Worm (Caenorhabditis elegans) whole organism, L1 larva: ENCODE results near the gene K10D2.5.

Source experiments
- C04F5.9 ChIP-seq: sonication (generic microtip); optimal IDR thresholded peaks from 2 replicates; lab custom pipeline; 2016; ENCODE audit warnings: missing genetic modification characterization, missing compliant biosample characterization
- C16A3.4 ChIP-seq: fragments of 150-350 bp; optimal IDR thresholded peaks from 2 replicates; lab custom pipeline; 2014; ENCODE audit warnings: missing biosample characterization, missing genetic modification characterization
- C34B4.2 ChIP-seq: sonication (generic microtip); optimal IDR thresholded peaks from 2 replicates; lab custom pipeline; 2017; ENCODE audit warnings: mild to moderate bottlenecking, missing genetic modification characterization, missing compliant biosample characterization
- aha-1 ChIP-seq: fragments of 150-350 bp; optimal IDR thresholded peaks from 2 replicates; lab custom pipeline; 2014; ENCODE audit warnings: missing biosample characterization, missing genetic modification characterization
- ama-1 ChIP-seq: fragments of 150-350 bp; optimal IDR thresholded peaks from 2 replicates; lab custom pipeline; 2014
- dsc-1 ChIP-seq: sonication (generic microtip); optimal IDR thresholded peaks from 2 replicates; lab custom pipeline; 2016; ENCODE audit warnings: mild to moderate bottlenecking, missing genetic modification characterization, missing compliant biosample characterization
- efl-3 ChIP-seq: fragments of 200-800 bp; sonication (Bioruptor generic); optimal IDR thresholded peaks from 2 replicates; lab custom pipeline; 2018; ENCODE audit warnings: mild to moderate bottlenecking, missing genetic modification characterization, missing compliant biosample characterization
- egl-27 ChIP-seq, 2 experiments: fragments of 150-350 bp in 1 of 2; sonication (generic microtip); optimal IDR thresholded peaks; 3 replicates each; lab custom pipeline; 2017 to 2018; ENCODE audit warnings: missing biosample characterization in 2 of 2, missing genetic modification characterization in 2 of 2, missing genetic modification reagents in 2 of 2
- elt-3 ChIP-seq, 6 experiments: fragments of 150-350 bp in 1 of 6; sonication (generic microtip); optimal IDR thresholded peaks; 2 replicates each; lab custom pipeline; 2017 to 2018; ENCODE audit warnings: missing biosample characterization in 6 of 6, missing genetic modification characterization in 6 of 6, inconsistent platforms in 1 of 6
- ets-5 ChIP-seq: fragments of 200-800 bp; sonication (Bioruptor generic); IDR thresholded peaks from 2 replicates; pipeline ENCODE4 v1.3.6; 2022; ENCODE audit warnings: missing genetic modification characterization, missing compliant biosample characterization
- hlh-17 ChIP-seq: fragments of 200-800 bp; sonication (Bioruptor generic); optimal IDR thresholded peaks from 2 replicates; lab custom pipeline; 2018; ENCODE audit warnings: missing genetic modification characterization, mild to moderate bottlenecking, missing compliant biosample characterization, moderate library complexity, borderline replicate concordance
- hlh-4 ChIP-seq: sonication (generic microtip); optimal IDR thresholded peaks from 2 replicates; lab custom pipeline; 2016; ENCODE audit warnings: mild to moderate bottlenecking, missing genetic modification characterization, missing compliant biosample characterization
- hpl-2 ChIP-seq: fragments of 150-350 bp; optimal IDR thresholded peaks from 2 replicates; lab custom pipeline; 2014; ENCODE audit warnings: missing biosample characterization, missing genetic modification reagents, missing genetic modification characterization
- irx-1 ChIP-seq: sonication (generic microtip); optimal IDR thresholded peaks from 2 replicates; lab custom pipeline; 2016; ENCODE audit warnings: missing genetic modification characterization, missing compliant biosample characterization
- isw-1 ChIP-seq: fragments of 200-800 bp; sonication (Bioruptor generic); IDR thresholded peaks from 2 replicates; pipeline ENCODE4 v1.3.6; 2022; ENCODE audit warnings: missing genetic modification characterization, missing compliant biosample characterization
- lin-14 ChIP-seq: fragments of 200-800 bp; sonication (Bioruptor generic); optimal IDR thresholded peaks from 2 replicates; lab custom pipeline; 2018; ENCODE audit warnings: mild to moderate bottlenecking, missing genetic modification characterization, moderate library complexity, missing compliant biosample characterization
- lir-3 ChIP-seq: sonication (generic microtip); optimal IDR thresholded peaks from 2 replicates; lab custom pipeline; 2016; ENCODE audit warnings: mild to moderate bottlenecking, missing genetic modification characterization, moderate library complexity, missing compliant biosample characterization; ENCODE audit not compliant: poor library complexity
- mef-2 ChIP-seq: fragments of 150-350 bp; optimal IDR thresholded peaks from 2 replicates; lab custom pipeline; 2014; ENCODE audit warnings: missing biosample characterization, missing genetic modification characterization
- mep-1 ChIP-seq: fragments of 150-350 bp; optimal IDR thresholded peaks from 2 replicates; lab custom pipeline; 2014; ENCODE audit warnings: missing biosample characterization, missing genetic modification characterization
- nhr-12 ChIP-seq: sonication (generic microtip); optimal IDR thresholded peaks from 2 replicates; lab custom pipeline; 2017; ENCODE audit warnings: missing biosample characterization, missing genetic modification characterization
- nhr-20 ChIP-seq: sonication (generic microtip); optimal IDR thresholded peaks from 2 replicates; lab custom pipeline; 2016; ENCODE audit warnings: mild to moderate bottlenecking, missing genetic modification characterization, missing compliant biosample characterization
- nhr-28 ChIP-seq: fragments of 150-350 bp; optimal IDR thresholded peaks from 2 replicates; lab custom pipeline; 2014; ENCODE audit warnings: missing biosample characterization, missing genetic modification characterization
- nhr-47 ChIP-seq: sonication (generic microtip); optimal IDR thresholded peaks from 2 replicates; lab custom pipeline; 2016; ENCODE audit warnings: mild to moderate bottlenecking, missing genetic modification characterization, moderate library complexity, missing compliant biosample characterization
- nhr-71 ChIP-seq: sonication (generic microtip); optimal IDR thresholded peaks from 2 replicates; lab custom pipeline; 2016; ENCODE audit warnings: mild to moderate bottlenecking, missing genetic modification characterization, moderate library complexity, missing compliant biosample characterization
- nhr-76 ChIP-seq: sonication (generic microtip); optimal IDR thresholded peaks from 2 replicates; lab custom pipeline; 2017; ENCODE audit warnings: missing biosample characterization, missing genetic modification characterization
- nhr-77 ChIP-seq: fragments of 150-350 bp; optimal IDR thresholded peaks from 2 replicates; lab custom pipeline; 2014; ENCODE audit warnings: missing biosample characterization, missing genetic modification characterization
- nhr-85 ChIP-seq: sonication (generic microtip); peaks from one replicate; lab custom pipeline; 2016; ENCODE audit warnings: missing genetic modification characterization, inconsistent platforms, missing compliant biosample characterization
- pax-3 ChIP-seq: fragments of 200-800 bp; sonication (Bioruptor generic); optimal IDR thresholded peaks from 2 replicates; lab custom pipeline; 2018; ENCODE audit warnings: mild to moderate bottlenecking, missing genetic modification characterization, moderate library complexity, missing compliant biosample characterization
- pqm-1 ChIP-seq: sonication (generic microtip); optimal IDR thresholded peaks from 3 replicates; lab custom pipeline; 2017; ENCODE audit warnings: missing biosample characterization, missing genetic modification characterization
- rnt-1 ChIP-seq: sonication (generic microtip); optimal IDR thresholded peaks from 2 replicates; lab custom pipeline; 2016; ENCODE audit warnings: mild to moderate bottlenecking, missing genetic modification characterization, moderate library complexity, missing compliant biosample characterization
- skn-1 ChIP-seq: fragments of 150-350 bp; optimal IDR thresholded peaks from 2 replicates; lab custom pipeline; 2014; ENCODE audit warnings: missing biosample characterization, missing genetic modification characterization
- snu-23 ChIP-seq: sonication (generic microtip); optimal IDR thresholded peaks from 2 replicates; lab custom pipeline; 2016; ENCODE audit warnings: missing genetic modification characterization, missing compliant biosample characterization
- sptf-1 ChIP-seq: fragments of 150-350 bp; optimal IDR thresholded peaks from 2 replicates; lab custom pipeline; 2014; ENCODE audit warnings: missing biosample characterization, missing genetic modification characterization
- sup-37 ChIP-seq: fragments of 200-800 bp; sonication (Bioruptor generic); optimal IDR thresholded peaks from 2 replicates; lab custom pipeline; 2018; ENCODE audit warnings: mild to moderate bottlenecking, missing genetic modification characterization, missing compliant biosample characterization
- swsn-7 ChIP-seq: sonication (generic microtip); optimal IDR thresholded peaks from 2 replicates; lab custom pipeline; 2016; ENCODE audit warnings: missing genetic modification characterization, missing compliant biosample characterization
- tbx-2 ChIP-seq: sonication (generic microtip); optimal IDR thresholded peaks from 2 replicates; lab custom pipeline; 2016; ENCODE audit warnings: missing genetic modification characterization, missing compliant biosample characterization
- tlp-1 ChIP-seq: fragments of 150-350 bp; optimal IDR thresholded peaks from 2 replicates; lab custom pipeline; 2014; ENCODE audit warnings: missing biosample characterization, missing genetic modification characterization
- unc-30 ChIP-seq: sonication (generic microtip); optimal IDR thresholded peaks from 2 replicates; lab custom pipeline; 2017; ENCODE audit warnings: missing biosample characterization, missing genetic modification characterization
- unc-62 ChIP-seq: fragments of 150-350 bp; optimal IDR thresholded peaks from 2 replicates; lab custom pipeline; 2014; ENCODE audit warnings: missing biosample characterization, missing genetic modification reagents, missing genetic modification characterization
- xbp-1 ChIP-seq: sonication (generic microtip); optimal IDR thresholded peaks from 2 replicates; lab custom pipeline; 2016; ENCODE audit warnings: missing genetic modification characterization, missing compliant biosample characterization
- zag-1 ChIP-seq: fragments of 150-350 bp; optimal IDR thresholded peaks from 2 replicates; lab custom pipeline; 2014; ENCODE audit warnings: missing biosample characterization, missing genetic modification characterization
- zip-4 ChIP-seq: fragments of 200-800 bp; sonication (Bioruptor generic); optimal IDR thresholded peaks from 2 replicates; lab custom pipeline; 2018; ENCODE audit warnings: mild to moderate bottlenecking, missing genetic modification characterization, moderate library complexity, missing compliant biosample characterization
- ztf-4 ChIP-seq: fragments of 150-350 bp; optimal IDR thresholded peaks from 2 replicates; lab custom pipeline; 2014; ENCODE audit warnings: missing biosample characterization, missing genetic modification characterization

Gene K10D2.5

DNA sequence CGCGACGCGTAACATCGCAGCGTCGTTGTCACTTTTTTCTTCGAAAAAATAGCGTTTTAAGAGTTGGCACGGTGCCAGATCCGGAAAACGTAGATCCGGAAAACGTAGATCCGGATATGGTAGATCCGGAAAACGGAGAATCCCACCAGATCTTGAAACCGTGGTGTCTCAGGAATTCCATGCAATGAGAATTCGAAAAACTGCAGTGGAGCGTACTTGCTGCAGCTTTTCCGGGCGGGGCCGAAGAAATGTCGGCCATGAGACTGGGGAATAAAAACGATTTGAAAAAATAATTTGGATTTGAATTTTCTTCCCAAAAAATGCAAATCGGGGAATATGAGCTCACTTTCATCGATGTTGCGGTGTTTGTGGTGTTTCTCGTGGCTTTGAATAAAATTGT is at the start of gene K10D2.5 (continued):
- TF ChIP-seq nhr-28 (tag; lab: Kevin White, UChicago) (no peak), elt-3 (tag; optimal IDR thresholded peaks at IDR 0.05; lab: Kevin White, UChicago) (peak in 3 of 6 experiments; percentile 76 to 79 (median 79)), mep-1 (peak; percentile 94), sptf-1 (tag; lab: Kevin White, UChicago) (no peak), egl-27 (tag; optimal IDR thresholded peaks at IDR 0.05; lab: Kevin White, UChicago) (peak in 1 of 2 experiments; percentile 14), xbp-1 (tag; lab: Kevin White, UChicago) (peak; percentile 95), hlh-4 (tag; lab: Kevin White, UChicago) (no peak), ama-1 (no peak), irx-1 (peak; percentile 93), C34B4.2 (tag; lab: Kevin White, UChicago) (no peak), swsn-7 (tag; lab: Kevin White, UChicago) (peak; percentile 92), nhr-76 (tag; lab: Kevin White, UChicago) (no peak), pqm-1 (no peak), nhr-20 (tag; lab: Kevin White, UChicago) (peak; percentile 94), tlp-1 (tag; lab: Kevin White, UChicago) (no peak), hlh-17 (peak; percentile 56), sup-37 (peak; percentile 72), lin-14 (GFP tag; lab: Kevin White, UChicago) (peak; percentile 94), nhr-47 (peak; percentile 96), zag-1 (tag; lab: Kevin White, UChicago) (peak; percentile 14), C16A3.4 (tag; lab: Kevin White, UChicago) (peak; percentile 94), nhr-77 (peak; percentile 89), rnt-1 (peak; percentile 100), hpl-2 (peak; percentile 83), dsc-1 (tag; lab: Kevin White, UChicago) (peak; percentile 94), unc-62 (GFP tag; lab: Kevin White, UChicago) (no peak), snu-23 (GFP tag; lab: Kevin White, UChicago) (peak; percentile 96), C04F5.9 (tag; lab: Kevin White, UChicago) (peak; percentile 94), pax-3 (tag; lab: Kevin White, UChicago) (peak; percentile 96), skn-1 (tag; lab: Kevin White, UChicago) (peak; percentile 84), ztf-4 (tag; lab: Kevin White, UChicago) (peak; percentile 47), zip-4 (GFP tag; lab: Kevin White, UChicago) (peak; percentile 50)

DNA sequence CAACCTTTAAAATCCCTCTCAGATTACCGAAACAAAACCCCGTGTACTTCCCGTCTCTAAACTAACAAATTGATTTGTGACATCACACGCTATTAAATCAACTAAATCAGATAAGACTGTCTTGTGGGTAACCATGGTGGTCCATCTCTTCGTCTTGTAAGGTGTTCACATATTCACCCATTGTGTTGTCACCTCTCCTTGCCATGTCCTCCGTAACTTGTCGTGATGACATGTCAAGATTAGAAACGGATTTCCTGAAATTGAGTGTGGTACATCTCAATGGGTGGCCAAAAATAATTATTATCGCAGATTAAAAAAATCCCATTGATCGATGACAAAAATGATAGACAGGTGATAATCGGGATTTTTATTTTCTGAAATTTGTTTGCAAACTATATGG is 48.1 kb upstream of the K10D2.5 start:
- TF ChIP-seq lin-14 (GFP tag; lab: Kevin White, UChicago) (no peak), unc-30 (tag; lab: Kevin White, UChicago) (no peak), efl-3 (GFP tag; lab: Kevin White, UChicago) (no peak), nhr-12 (tag; lab: Kevin White, UChicago) (no peak), aha-1 (no peak), mef-2 (tag; lab: Kevin White, UChicago) (no peak), sptf-1 (tag; lab: Kevin White, UChicago) (no peak), snu-23 (GFP tag; lab: Kevin White, UChicago) (no peak), lir-3 (tag; lab: Kevin White, UChicago) (no peak)
- TF ChIP-seq, all 84 proteins: peak for 0

DNA sequence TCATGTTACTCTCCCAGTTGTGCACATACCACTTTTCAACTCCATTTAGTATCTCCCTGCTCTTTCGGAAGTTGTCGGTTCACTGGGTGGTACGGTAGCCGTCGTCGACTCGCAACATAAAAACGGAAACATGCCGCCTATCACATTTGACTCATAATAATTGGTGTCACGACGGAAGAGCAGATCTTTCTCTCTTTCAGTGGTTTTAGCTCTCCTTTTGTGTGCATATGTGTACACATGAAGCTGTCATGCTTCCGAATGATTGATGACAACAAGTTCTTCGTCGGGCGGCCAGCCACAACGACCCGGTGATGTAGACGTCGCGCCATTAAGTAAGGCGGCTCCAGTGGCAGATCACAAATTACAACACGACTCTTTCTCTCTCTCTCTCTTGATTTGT is 46.8 kb upstream of the K10D2.5 start:
- peak; percentile 92 for TF ChIP-seq tbx-2
- no peak for TF ChIP-seq tlp-1 (tag; lab: Kevin White, UChicago)

DNA sequence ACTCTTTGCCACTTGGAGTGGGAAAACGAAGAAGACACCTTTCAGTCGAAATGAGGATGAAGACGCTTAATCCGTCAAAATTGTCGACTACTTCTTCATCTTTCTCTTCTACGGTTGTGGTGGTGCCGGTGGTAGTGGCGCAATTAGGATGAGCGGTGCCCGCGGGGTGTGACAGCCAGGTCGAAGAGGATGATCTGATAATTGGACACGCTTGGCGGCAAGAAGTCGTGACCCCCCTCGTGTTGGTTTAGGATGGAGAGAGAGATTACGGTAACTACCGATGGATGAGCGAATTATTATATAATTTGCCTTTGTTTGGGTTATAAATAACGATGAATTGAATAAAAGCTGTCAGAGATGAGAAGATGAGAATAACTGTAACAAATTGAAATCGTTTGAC is 45.5 kb upstream of the K10D2.5 start:
- no peak for TF ChIP-seq isw-1 (GFP tag; lab: Robert Waterston, UW)
- 0 out of 2 replicates have a peak, but pooled peaks have one; percentile 28 for TF ChIP-seq ets-5 (GFP tag; lab: Robert Waterston, UW)
- peak; percentile 75 for TF ChIP-seq nhr-85 (tag; lab: Kevin White, UChicago)
- TF ChIP-seq nhr-71 (tag; lab: Kevin White, UChicago), result no peak
- peak; percentile 39 for TF ChIP-seq tbx-2
